Worm (Caenorhabditis elegans): ENCODE measurements around the gene nphp-2.

nphp-2 gene

DNA sequence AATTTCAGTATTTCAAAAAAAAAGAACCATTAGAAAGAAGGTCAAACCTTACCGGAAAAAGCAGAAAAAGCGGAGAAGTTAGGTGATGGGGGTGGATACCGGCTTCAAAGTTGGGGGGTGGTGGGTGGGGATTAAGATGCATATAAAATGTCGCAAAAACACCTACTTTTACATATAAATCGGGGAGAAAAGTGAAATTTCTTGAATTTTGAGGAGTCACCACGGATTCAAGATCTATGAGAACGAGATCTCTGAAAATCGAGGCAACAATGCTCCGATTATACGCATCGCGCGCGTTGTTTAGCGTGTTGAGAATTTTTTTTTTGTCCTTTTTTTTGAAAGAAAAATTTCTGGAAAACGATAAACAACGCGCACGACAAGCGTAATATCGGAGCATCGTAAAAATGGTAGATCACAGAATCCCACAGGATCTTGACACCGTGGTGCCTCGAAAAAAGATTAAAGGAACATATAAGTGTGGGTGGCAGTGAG, 20.0 kb upstream of the nphp-2 start:
- TF ChIP-seq W03F9.2 (tag; optimal IDR thresholded peaks at IDR 0.05) (no peak), dao-5 (tag; optimal IDR thresholded peaks at IDR 0.05) (no peak), him-1 (tag; optimal IDR thresholded peaks at IDR 0.05) (no peak)

DNA sequence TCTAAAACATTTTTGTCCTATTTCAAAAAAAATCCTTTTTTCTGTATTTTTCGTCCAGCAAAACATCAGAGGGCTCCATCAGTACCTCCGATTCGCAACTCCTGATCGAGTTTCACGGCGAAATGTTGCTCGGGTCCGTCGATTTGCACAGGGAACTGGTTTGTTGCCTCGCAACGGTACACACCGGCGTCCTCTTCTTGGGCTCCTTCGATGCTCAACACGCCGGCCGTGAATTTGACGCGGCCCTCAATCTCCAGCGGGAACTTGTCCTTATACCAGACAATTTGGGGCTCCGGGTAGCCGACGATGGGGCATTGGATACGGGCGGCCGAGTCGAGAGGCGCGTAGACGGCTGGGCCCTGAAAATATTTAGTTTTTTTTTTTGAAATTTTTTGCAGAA, 17.6 kb upstream of the nphp-2 start:
- no peak for TF ChIP-seq W03F9.2 (tag; optimal IDR thresholded peaks at IDR 0.05)
- TF ChIP-seq dao-5 (tag; optimal IDR thresholded peaks at IDR 0.05) = no peak
- TF ChIP-seq him-1 (tag; optimal IDR thresholded peaks at IDR 0.05) = no peak

DNA sequence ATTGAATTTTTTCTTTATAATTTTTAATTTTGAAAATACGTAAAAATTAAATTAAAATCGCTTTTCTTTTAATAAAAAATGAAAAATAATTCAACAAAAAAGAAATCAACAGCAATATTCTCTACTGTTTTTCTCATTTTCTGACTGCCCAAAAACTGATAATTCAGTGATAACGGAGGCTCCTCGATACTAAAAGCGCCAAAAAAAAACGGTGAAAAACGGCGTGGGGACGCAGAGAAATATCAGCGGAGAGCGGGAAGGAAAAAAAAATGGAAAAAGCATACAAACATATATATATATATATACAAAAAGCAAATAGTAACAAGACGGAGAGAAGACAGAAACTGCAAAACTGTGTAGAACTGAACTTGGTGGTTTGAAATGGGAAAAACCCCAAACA, 12.5 kb upstream of the nphp-2 start:
- TF ChIP-seq dao-5 (tag; optimal IDR thresholded peaks at IDR 0.05) (no peak), W03F9.2 (tag; optimal IDR thresholded peaks at IDR 0.05) (no peak), him-1 (tag; optimal IDR thresholded peaks at IDR 0.05) (no peak)

DNA sequence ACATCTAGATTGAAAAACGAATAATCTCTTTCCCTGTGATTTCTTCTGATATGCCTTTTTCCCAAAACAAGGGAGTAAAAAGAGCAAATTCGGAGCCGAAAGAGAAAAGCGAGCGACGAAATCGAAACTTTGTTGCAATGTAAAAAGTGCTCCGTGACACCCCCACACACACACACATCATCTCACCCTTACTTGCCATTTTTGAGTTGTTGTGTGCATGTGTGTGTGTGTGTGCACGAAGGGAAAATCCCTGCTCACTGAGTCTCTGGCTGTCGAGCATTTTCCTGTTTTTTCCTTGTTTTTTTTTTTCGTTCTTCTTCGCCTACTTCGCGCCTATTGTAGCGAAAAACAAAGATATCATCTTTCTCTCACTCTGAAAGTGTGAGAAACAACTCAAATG, 8.6 kb upstream of the nphp-2 start:
- no peak for TF ChIP-seq him-1 (tag; optimal IDR thresholded peaks at IDR 0.05)

DNA sequence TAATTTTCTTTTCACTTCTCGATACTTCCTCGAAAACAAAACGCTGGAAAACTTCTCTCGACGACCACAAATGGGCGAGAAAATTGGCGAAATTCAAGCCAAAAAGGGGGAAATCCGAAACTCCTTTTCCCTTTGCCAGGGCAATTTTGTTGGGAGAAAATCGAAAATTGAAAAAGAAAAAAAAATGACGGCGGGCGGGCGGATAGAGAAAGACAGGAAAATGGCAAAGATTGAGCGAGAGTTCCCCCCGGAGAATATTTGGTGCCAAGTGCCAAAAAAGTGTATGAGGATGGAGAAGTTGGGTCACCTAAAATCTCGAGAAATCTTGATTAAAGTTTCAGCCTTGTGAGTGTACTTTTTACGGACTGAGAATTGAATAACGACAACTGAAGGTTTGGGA, 7.3 kb upstream of the nphp-2 start:
- TF ChIP-seq him-1 (tag; optimal IDR thresholded peaks at IDR 0.05) (no peak), W03F9.2 (tag; optimal IDR thresholded peaks at IDR 0.05) (no peak), dao-5 (tag; optimal IDR thresholded peaks at IDR 0.05) (no peak)

DNA sequence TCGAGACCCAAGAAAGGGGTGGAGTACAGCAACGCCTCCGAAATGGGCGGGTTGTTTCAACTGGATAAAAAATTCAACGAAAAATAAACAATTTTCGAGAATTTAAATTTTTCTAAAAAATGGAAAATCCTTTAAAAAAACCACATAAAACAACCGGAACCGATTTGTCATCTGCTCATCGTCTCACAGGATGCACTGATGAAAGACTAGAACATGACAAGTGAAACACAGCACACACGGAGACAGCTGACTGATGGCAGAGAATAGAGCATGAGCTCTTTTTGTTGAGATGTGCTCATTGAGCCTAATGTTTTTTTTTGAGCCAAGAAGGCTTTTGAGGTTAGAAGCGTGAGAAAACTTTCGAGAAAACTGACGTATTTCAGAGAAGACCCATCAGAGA, 5.6 kb upstream of the nphp-2 start:
- no peak for TF ChIP-seq dao-5 (tag; optimal IDR thresholded peaks at IDR 0.05)
- no peak for TF ChIP-seq W03F9.2 (tag; optimal IDR thresholded peaks at IDR 0.05)
- TF ChIP-seq him-1 (tag; optimal IDR thresholded peaks at IDR 0.05) = no peak

DNA sequence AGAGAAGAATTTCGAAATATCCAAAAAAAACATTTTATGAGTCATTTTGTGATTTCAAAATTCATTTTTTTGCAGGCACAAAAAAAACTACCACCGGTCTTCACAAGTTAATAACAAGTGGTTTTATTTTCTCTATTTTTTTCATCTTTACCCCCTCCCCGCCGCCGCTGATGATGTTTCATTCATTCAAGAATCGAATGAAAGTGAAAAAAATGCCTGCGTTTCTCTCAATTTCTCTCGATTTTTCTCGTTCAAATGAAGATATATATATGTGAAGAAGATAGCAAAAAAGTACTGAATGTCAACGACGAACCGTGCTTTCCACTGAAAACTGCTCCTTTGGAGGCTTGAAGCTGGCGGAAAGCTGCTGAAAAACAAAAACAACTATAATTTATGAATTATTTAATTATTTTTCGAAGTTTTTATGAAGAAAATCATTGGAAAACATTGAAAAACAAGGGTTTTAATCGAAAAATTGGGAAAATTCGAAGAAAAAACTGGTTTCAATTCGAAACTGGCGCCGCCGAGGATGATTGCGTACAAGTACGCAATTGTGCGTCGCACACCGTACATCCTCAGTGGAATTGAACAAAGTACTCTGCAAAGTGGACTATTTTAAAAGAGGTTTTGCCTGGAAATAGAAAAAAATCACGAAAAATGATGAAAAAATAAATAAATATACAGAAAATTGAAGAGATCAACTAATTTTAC, 2.9 kb upstream of the nphp-2 start, which contains the start of gene zig-11:
Gene zig-11 (minus strand): TSS at position 373 of the 711 bp plus-strand sequence.
- no peak for TF ChIP-seq him-1 (tag; optimal IDR thresholded peaks at IDR 0.05)
- no peak for TF ChIP-seq dao-5 (tag; optimal IDR thresholded peaks at IDR 0.05)
- no peak for TF ChIP-seq W03F9.2 (tag; optimal IDR thresholded peaks at IDR 0.05)

DNA sequence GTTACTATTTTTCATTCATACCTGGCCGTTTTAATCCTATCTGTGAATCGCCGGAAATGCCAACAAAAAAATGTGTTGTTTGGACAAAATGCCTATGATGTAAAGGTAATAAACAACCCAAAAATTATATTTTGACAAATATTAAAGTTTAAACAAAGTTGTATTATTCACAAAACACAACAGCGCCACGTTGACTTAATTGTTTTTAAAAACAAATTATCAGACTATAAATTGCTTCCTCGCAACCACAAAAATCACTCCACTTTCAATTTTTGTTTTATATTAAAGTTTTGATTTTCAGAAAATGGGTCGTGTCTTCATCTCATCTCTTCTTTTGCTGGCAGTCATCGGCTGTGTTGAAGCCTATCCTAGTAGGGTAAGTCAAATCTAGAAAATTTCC, 11.8 kb downstream of the nphp-2 start, which contains the start of gene Y32G9A.5:
Gene Y32G9A.5 (plus strand): TSS at position 301 of the 400 bp plus-strand sequence.
- TF ChIP-seq W03F9.2 (tag; optimal IDR thresholded peaks at IDR 0.05) (no peak), dao-5 (tag; optimal IDR thresholded peaks at IDR 0.05) (no peak), him-1 (tag; optimal IDR thresholded peaks at IDR 0.05) (no peak)

DNA sequence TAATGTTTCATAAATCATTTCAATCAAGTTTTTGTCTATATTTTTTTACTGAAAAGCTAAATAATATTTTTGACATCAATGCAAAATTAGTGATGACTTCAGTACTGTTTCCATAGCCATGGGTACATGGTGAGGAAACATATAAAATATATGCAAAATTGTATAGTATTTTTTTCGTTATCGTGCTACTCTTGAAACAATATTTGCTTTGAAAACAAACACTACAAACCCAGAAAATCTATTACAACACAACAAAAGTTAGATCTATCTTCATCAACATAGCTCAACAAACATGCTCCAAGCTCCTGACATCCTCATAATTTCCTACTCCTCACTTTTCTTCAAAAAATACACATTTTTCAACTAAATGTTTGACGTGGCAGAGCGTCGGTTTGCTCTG, 13.0 kb downstream of the nphp-2 start, which contains the start of gene srp-3:
Gene srp-3 (plus strand): TSS at position 301 of the 400 bp plus-strand sequence.
- TF ChIP-seq W03F9.2 (tag; optimal IDR thresholded peaks at IDR 0.05) (no peak), dao-5 (tag; optimal IDR thresholded peaks at IDR 0.05) (no peak), him-1 (tag; optimal IDR thresholded peaks at IDR 0.05) (no peak)

DNA sequence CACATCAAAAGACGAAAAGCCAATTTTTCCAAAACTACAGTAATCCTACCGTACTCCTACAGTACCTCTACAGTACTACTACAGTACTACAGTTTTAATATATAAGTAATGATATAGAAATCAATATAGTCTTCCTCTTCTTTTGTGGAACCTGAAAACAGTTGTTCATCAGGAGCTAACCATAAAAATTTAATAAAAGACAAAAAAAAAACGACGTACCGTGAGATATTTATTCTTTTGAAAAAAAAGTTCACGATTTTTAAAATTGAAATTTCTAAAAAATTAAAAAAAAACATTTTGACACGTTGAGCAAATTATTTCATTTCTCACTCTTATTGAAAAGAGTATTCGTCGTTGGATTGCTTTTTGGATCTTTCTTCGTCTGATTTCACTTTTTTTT, 15.5 kb downstream of the nphp-2 start, which contains the start of gene Y32G9A.3:
Gene Y32G9A.3 (plus strand): TSS at position 301 of the 400 bp plus-strand sequence.
- TF ChIP-seq W03F9.2 (tag; optimal IDR thresholded peaks at IDR 0.05) = no peak
- no peak for TF ChIP-seq dao-5 (tag; optimal IDR thresholded peaks at IDR 0.05)
- TF ChIP-seq him-1 (tag; optimal IDR thresholded peaks at IDR 0.05) = no peak

DNA sequence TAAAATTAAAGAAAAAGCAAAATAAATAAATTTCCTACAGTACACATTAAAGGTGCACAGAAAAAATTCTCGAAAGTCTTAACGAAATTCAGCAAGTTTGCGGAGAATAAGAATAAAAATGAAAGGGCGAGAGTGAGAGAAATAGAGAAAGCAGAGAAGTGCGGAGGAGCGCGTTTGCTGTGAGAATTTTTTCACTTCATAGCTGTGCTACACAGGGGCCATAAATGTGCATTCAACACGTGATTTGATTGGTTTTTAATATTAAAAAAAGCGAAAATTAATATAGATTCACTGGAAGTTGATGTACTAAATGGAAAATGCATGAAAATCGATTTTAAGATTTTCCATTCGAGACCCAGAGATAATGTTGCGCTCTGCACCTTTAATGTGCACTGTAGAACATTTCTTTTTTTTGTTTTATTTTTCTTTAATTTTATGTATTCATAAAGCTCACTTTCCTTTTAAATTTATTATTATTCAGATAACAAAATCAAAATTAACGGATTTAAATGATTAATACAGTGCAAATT, 22.5 kb downstream of the nphp-2 start, which contains the start of gene Y32G9A.2:
Gene Y32G9A.2 (plus strand): TSS at position 480 of the 530 bp plus-strand sequence.
- TF ChIP-seq W03F9.2 (tag; optimal IDR thresholded peaks at IDR 0.05) (no peak), him-1 (tag; optimal IDR thresholded peaks at IDR 0.05) (no peak), dao-5 (tag; optimal IDR thresholded peaks at IDR 0.05) (no peak)

DNA sequence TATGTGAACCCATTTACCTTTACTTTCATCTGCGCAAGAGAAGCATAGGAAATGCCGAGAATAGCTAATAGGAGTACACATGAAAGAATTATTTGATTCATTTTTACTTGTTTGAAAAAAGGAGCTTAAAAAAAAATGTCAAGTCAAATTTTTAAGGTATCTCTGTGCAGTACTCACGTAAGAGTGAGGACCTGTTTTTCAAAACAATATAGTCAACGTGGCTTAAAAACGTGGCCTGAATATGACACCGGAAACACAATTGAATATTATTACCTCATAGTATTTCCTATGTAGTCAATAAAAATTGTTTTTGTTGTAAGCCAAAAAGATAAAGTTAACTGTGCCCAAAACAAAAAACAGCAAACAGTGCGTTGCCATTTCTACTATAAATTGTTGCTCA, 24.5 kb downstream of the nphp-2 start, which contains the start of gene Y32G9A.12:
Gene Y32G9A.12 (minus strand): TSS at position 101 of the 400 bp plus-strand sequence.
- TF ChIP-seq W03F9.2 (tag; optimal IDR thresholded peaks at IDR 0.05) (no peak), dao-5 (tag; optimal IDR thresholded peaks at IDR 0.05) (no peak)

DNA sequence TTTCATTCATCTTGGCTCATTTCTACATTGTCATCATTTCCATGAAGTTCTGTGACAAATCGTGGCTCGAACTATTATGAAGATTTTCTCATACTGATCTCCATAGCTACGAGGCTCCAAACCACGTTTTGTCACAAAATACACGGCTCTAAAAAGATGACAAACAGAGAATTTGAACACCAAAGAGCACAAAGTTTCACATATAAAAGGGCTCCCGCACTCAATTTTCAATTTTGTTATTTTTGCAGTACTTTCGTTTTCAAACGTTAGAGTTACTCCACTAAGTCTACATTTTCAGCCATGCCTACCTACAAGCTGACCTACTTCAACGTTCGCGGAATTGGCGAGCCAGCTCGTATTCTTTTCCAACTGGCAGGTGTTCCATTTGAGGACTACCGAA, 25.7 kb downstream of the nphp-2 start, which contains the start of gene gst-37:
Gene gst-37 (plus strand): TSS at position 301 of the 400 bp plus-strand sequence.
- no peak for TF ChIP-seq dao-5 (tag; optimal IDR thresholded peaks at IDR 0.05)

DNA sequence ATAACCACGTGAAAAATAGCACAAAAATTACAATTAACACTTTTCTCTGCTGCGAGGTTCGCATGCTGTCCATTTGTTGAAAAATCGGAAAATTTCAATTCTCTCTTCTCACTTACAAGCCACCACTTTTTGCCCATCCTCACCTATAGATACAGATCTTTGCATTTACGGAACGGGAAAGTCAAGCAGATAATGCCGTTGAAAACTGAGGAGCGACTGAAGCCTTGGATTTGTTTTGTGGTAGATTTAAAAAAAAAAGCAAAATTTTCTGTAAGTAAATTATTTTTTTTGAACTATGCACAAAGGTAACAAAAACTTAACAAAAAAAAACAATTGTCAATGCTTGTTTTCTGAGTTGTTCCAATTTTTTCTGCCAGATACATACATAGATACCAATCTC, 29.9 kb downstream of the nphp-2 start, which contains the start of gene T06A1.1:
Gene T06A1.1 (minus strand): TSS at position 101 of the 400 bp plus-strand sequence.
- TF ChIP-seq him-1 (tag; optimal IDR thresholded peaks at IDR 0.05) = no peak
- no peak for TF ChIP-seq W03F9.2 (tag; optimal IDR thresholded peaks at IDR 0.05)
- TF ChIP-seq dao-5 (tag; optimal IDR thresholded peaks at IDR 0.05) = no peak
